Fruit fly (Drosophila melanogaster) whole organism, wandering third instar larva: Measurements from ENCODE around the gene Klc.

Experiments
- CG32264 ChIP-seq: fragments of 200-800 bp; sonication (Bioruptor generic); optimal IDR thresholded peaks from 2 replicates; lab custom pipeline; 2016; ENCODE audit warnings: missing biosample characterization, missing genetic modification characterization
- CrebA ChIP-seq: fragments of 200-800 bp; sonication (Bioruptor generic); optimal IDR thresholded peaks from 2 replicates; lab custom pipeline; 2016; ENCODE audit warnings: missing biosample characterization, mild to moderate bottlenecking, missing genetic modification characterization, borderline replicate concordance
- Dfd ChIP-seq: fragments of >200 bp; optimal IDR thresholded peaks from 2 replicates; lab custom pipeline; 2017; ENCODE audit warnings: missing biosample characterization, missing genetic modification characterization
- Hnf4 ChIP-seq: fragments of 200-800 bp; sonication (Bioruptor generic); optimal IDR thresholded peaks from 2 replicates; lab custom pipeline; 2016; ENCODE audit warnings: missing biosample characterization, mild to moderate bottlenecking, missing genetic modification characterization
- Hr78 ChIP-seq: fragments of >200 bp; optimal IDR thresholded peaks from 2 replicates; lab custom pipeline; 2017; ENCODE audit warnings: missing biosample characterization, missing genetic modification characterization
- Hr83 ChIP-seq: fragments of 200-300 bp; sonication (Bioruptor generic); optimal IDR thresholded peaks from 2 replicates; lab custom pipeline; 2016; ENCODE audit warnings: missing biosample characterization, mild to moderate bottlenecking, missing genetic modification characterization, moderate library complexity; ENCODE audit not compliant: poor library complexity, severe bottlenecking
- Myc ChIP-seq: fragments of >200 bp; optimal IDR thresholded peaks from 2 replicates; lab custom pipeline; 2017
- OdsH ChIP-seq: fragments of 200-800 bp; sonication (Bioruptor generic); optimal IDR thresholded peaks from 2 replicates; lab custom pipeline; 2016; ENCODE audit warnings: missing biosample characterization, mild to moderate bottlenecking, missing genetic modification characterization
- dl ChIP-seq, 2 experiments: fragments of 175-275, 200-275 bp in 1 of 2; fragments of 200-275 bp in 1 of 2; sonication (Bioruptor generic); optimal IDR thresholded peaks; lab custom pipeline; 2018; ENCODE audit warnings: mild to moderate bottlenecking in 2 of 2, missing biosample characterization in 2 of 2, missing genetic modification characterization in 2 of 2, moderate library complexity in 2 of 2; ENCODE audit not compliant: partially characterized antibody in 2 of 2, insufficient read depth in 1 of 2
- ey ChIP-seq: fragments of 200-800 bp; sonication (Bioruptor generic); optimal IDR thresholded peaks from 2 replicates; lab custom pipeline; 2016; ENCODE audit warnings: missing biosample characterization, missing genetic modification characterization
- h ChIP-seq: fragments of 200-800 bp; sonication (Bioruptor generic); optimal IDR thresholded peaks from 3 replicates; lab custom pipeline; 2016; ENCODE audit warnings: missing biosample characterization, mild to moderate bottlenecking, missing genetic modification characterization
- pan ChIP-seq: fragments of >200 bp; optimal IDR thresholded peaks from 2 replicates; lab custom pipeline; 2017

- TF ChIP-seq Hnf4 (GFP tag; lab: Kevin White, UChicago) (no peak), Hr78 (no peak), CG32264 (GFP tag; lab: Kevin White, UChicago) (no peak), Hr83 (GFP tag; lab: Kevin White, UChicago) (no peak), dl (GFP tag; optimal IDR thresholded peaks at IDR 0.05; lab: Kevin White, UChicago; ENCODE audit: insufficient read depth in 1 of 2, partially characterized antibody in 2 of 2) (no peak), OdsH (GFP tag; lab: Kevin White, UChicago) (no peak), h (GFP tag; lab: Kevin White, UChicago) (no peak), pan (lab: Kevin White, UChicago) (no peak), Dfd (GFP tag; lab: Kevin White, UChicago) (no peak), CrebA (GFP tag; lab: Kevin White, UChicago) (no peak), ey (GFP tag; lab: Kevin White, UChicago) (no peak), Myc (no peak)
These were observed 32.2 kb downstream of the Klc start for dm6 chr3L:12717621-12718020.
